Fruit fly (Drosophila melanogaster): ENCODE measurements around the gene CG10340.

- TF ChIP-seq Mes4 (GFP tag; optimal IDR thresholded peaks at IDR 0.05) (no peak), danr (GFP tag; IDR thresholded peaks at IDR 0.05) (no peak), abd-A (tag; optimal IDR thresholded peaks at IDR 0.05) (no peak), dmrt11E (tag; optimal IDR thresholded peaks at IDR 0.05) (no peak), pita (GFP tag; optimal IDR thresholded peaks at IDR 0.05) (no peak), CG8765 (GFP tag; IDR thresholded peaks at IDR 0.05) (no peak), CG18476 (GFP tag; optimal IDR thresholded peaks at IDR 0.05) (no peak), crp (GFP tag; optimal IDR thresholded peaks at IDR 0.05) (no peak), Dek (tag; optimal IDR thresholded peaks at IDR 0.05) (no peak), Ravus (GFP tag; IDR thresholded peaks at IDR 0.05) (no peak), CG4854 (GFP tag; optimal IDR thresholded peaks at IDR 0.05) (no peak)
These were observed 35.1 kb upstream of the CG10340 start for dm6 chr3R:16649282-16649681.

Data from whole organism, embryonic.